Worm (Caenorhabditis elegans) whole organism, young adult: ENCODE data around the gene T13C2.7.

Experiments used
- B0336.3 ChIP-seq: fragments of 200-800 bp; sonication (Bioruptor generic); IDR thresholded peaks from 2 replicates; pipeline ENCODE4 v1.3.6; 2022; ENCODE audit warnings: missing genetic modification characterization, missing compliant biosample characterization
- F23B12.7 ChIP-seq: sonication (generic microtip); optimal IDR thresholded peaks from 2 replicates; lab custom pipeline; 2017; ENCODE audit warnings: missing genetic modification characterization, mild to moderate bottlenecking, missing compliant biosample characterization, antibody characterized with exemption, moderate library complexity; ENCODE audit not compliant: insufficient read depth
- F33H1.4 ChIP-seq: fragments of 200-800 bp; sonication (Bioruptor generic); IDR thresholded peaks from 2 replicates; pipeline ENCODE4 v1.3.6; 2022; ENCODE audit warnings: missing genetic modification reagents, missing genetic modification characterization, missing compliant biosample characterization
- F57A8.1 ChIP-seq: fragments of 200-800 bp; sonication (Bioruptor generic); optimal IDR thresholded peaks from 2 replicates; lab custom pipeline; 2018; ENCODE audit warnings: mild to moderate bottlenecking, missing genetic modification characterization, moderate library complexity, missing compliant biosample characterization
- F57C9.4 ChIP-seq: sonication (generic microtip); optimal IDR thresholded peaks from 2 replicates; lab custom pipeline; 2017; ENCODE audit warnings: mild to moderate bottlenecking, missing genetic modification characterization, missing compliant biosample characterization
- K11D2.4 ChIP-seq: fragments of 200-800 bp; sonication (Bioruptor generic); IDR thresholded peaks from 2 replicates; pipeline ENCODE4 v1.3.6; 2022; ENCODE audit warnings: missing genetic modification reagents, missing genetic modification characterization, missing compliant biosample characterization
- Y53G8AR.9 ChIP-seq: fragments of 200-800 bp; sonication (Bioruptor generic); conservative IDR thresholded peaks from 2 replicates; pipeline ENCODE4 v1.3.6; 2022; ENCODE audit warnings: missing genetic modification reagents, missing genetic modification characterization, missing compliant biosample characterization
- Y56A3A.18 ChIP-seq: fragments of 200-800 bp; sonication (Bioruptor generic); IDR thresholded peaks from 2 replicates; pipeline ENCODE4 v1.3.6; 2022; ENCODE audit warnings: missing genetic modification reagents, missing genetic modification characterization, missing compliant biosample characterization
- akir-1 ChIP-seq: fragments of 200-800 bp; sonication (Bioruptor generic); optimal IDR thresholded peaks from 2 replicates; lab custom pipeline; 2018; ENCODE audit warnings: mild to moderate bottlenecking, missing genetic modification characterization, moderate library complexity, missing compliant biosample characterization
- athp-1 ChIP-seq: sonication (generic microtip); optimal IDR thresholded peaks from 2 replicates; lab custom pipeline; 2017; ENCODE audit warnings: mild to moderate bottlenecking, missing genetic modification characterization, missing compliant biosample characterization
- attf-3 ChIP-seq: fragments of 200-800 bp; sonication (Bioruptor generic); conservative IDR thresholded peaks from 2 replicates; pipeline ENCODE4 v1.3.6; 2022; ENCODE audit warnings: missing genetic modification reagents, missing genetic modification characterization, missing compliant biosample characterization
- bed-2 ChIP-seq: fragments of 200-800 bp; sonication (Bioruptor generic); IDR thresholded peaks from 2 replicates; pipeline ENCODE4 v1.3.6; 2022; ENCODE audit warnings: missing genetic modification reagents, missing genetic modification characterization, missing compliant biosample characterization
- ccch-3 ChIP-seq: fragments of 200-800 bp; sonication (Bioruptor generic); optimal IDR thresholded peaks from 2 replicates; lab custom pipeline; 2018; ENCODE audit warnings: mild to moderate bottlenecking, missing genetic modification characterization, missing compliant biosample characterization
- ceh-100 ChIP-seq: fragments of 200-800 bp; sonication (Bioruptor generic); IDR thresholded peaks from 2 replicates; pipeline ENCODE4 v1.3.6; 2022; ENCODE audit warnings: missing genetic modification reagents, missing genetic modification characterization, missing compliant biosample characterization
- ceh-40 ChIP-seq: fragments of 200-800 bp; sonication (Bioruptor generic); IDR thresholded peaks from 2 replicates; pipeline ENCODE4 v1.3.6; 2022; ENCODE audit warnings: missing genetic modification characterization, missing compliant biosample characterization
- ceh-91 ChIP-seq: fragments of 200-800 bp; sonication (Bioruptor generic); IDR thresholded peaks from 2 replicates; pipeline ENCODE4 v1.3.6; 2022; ENCODE audit warnings: missing genetic modification reagents, missing genetic modification characterization, missing compliant biosample characterization
- chd-7 ChIP-seq: sonication (generic microtip); optimal IDR thresholded peaks from 2 replicates; lab custom pipeline; 2016; ENCODE audit warnings: mild to moderate bottlenecking, missing genetic modification characterization, moderate library complexity, missing compliant biosample characterization
- die-1 ChIP-seq: sonication (generic microtip); optimal IDR thresholded peaks from 2 replicates; lab custom pipeline; 2016; ENCODE audit warnings: missing genotype, mild to moderate bottlenecking, missing genetic modification characterization, missing compliant biosample characterization
- dpff-1 ChIP-seq: sonication (generic microtip); optimal IDR thresholded peaks from 2 replicates; lab custom pipeline; 2017; ENCODE audit warnings: mild to moderate bottlenecking, missing genetic modification characterization, missing compliant biosample characterization
- egl-18 ChIP-seq: fragments of 200-800 bp; sonication (Bioruptor generic); IDR thresholded peaks from 2 replicates; pipeline ENCODE4 v1.3.6; 2022; ENCODE audit warnings: missing genetic modification reagents, missing genetic modification characterization, missing compliant biosample characterization
- ekl-4 ChIP-seq: fragments of 200-800 bp; sonication (Bioruptor generic); IDR thresholded peaks from 2 replicates; pipeline ENCODE4 v1.3.6; 2022; ENCODE audit warnings: missing genetic modification reagents, missing genetic modification characterization, missing compliant biosample characterization
- gei-17 ChIP-seq: fragments of 200-800 bp; sonication (Bioruptor generic); optimal IDR thresholded peaks from 2 replicates; lab custom pipeline; 2018; ENCODE audit warnings: mild to moderate bottlenecking, missing genetic modification characterization, missing compliant biosample characterization
- him-1 ChIP-seq: sonication (generic microtip); optimal IDR thresholded peaks from 2 replicates; lab custom pipeline; 2016; ENCODE audit warnings: missing genotype, missing genetic modification reagents, missing genetic modification characterization, missing compliant biosample characterization
- hlh-26 ChIP-seq: fragments of 200-800 bp; sonication (Bioruptor generic); conservative IDR thresholded peaks from 2 replicates; pipeline ENCODE4 v1.3.6; 2022; ENCODE audit warnings: missing genetic modification reagents, missing genetic modification characterization, missing compliant biosample characterization
- hmg-1.2 ChIP-seq: fragments of 200-800 bp; sonication (Bioruptor generic); IDR thresholded peaks from 2 replicates; pipeline ENCODE4 v1.3.6; 2022; ENCODE audit warnings: missing genetic modification reagents, missing genetic modification characterization, missing compliant biosample characterization
- hmg-20 ChIP-seq: fragments of 200-800 bp; sonication (Bioruptor generic); IDR thresholded peaks from 2 replicates; pipeline ENCODE4 v1.3.6; 2022; ENCODE audit warnings: missing genetic modification reagents, missing genetic modification characterization, missing compliant biosample characterization
- hrde-1 ChIP-seq: sonication (generic microtip); optimal IDR thresholded peaks from 2 replicates; lab custom pipeline; 2016; ENCODE audit warnings: missing genetic modification characterization, mild to moderate bottlenecking, missing compliant biosample characterization, moderate library complexity, missing genotype, missing genetic modification reagents, borderline replicate concordance
- lin-40 ChIP-seq: sonication (generic microtip); optimal IDR thresholded peaks from 2 replicates; lab custom pipeline; 2016; ENCODE audit warnings: missing genetic modification characterization, mild to moderate bottlenecking, missing compliant biosample characterization, missing genotype, missing genetic modification reagents
- lsl-1 ChIP-seq: fragments of 200-800 bp; sonication (Bioruptor generic); optimal IDR thresholded peaks from 2 replicates; lab custom pipeline; 2018; ENCODE audit warnings: mild to moderate bottlenecking, missing genetic modification characterization, moderate library complexity, missing compliant biosample characterization
- lsy-27 ChIP-seq: sonication (generic microtip); optimal IDR thresholded peaks from 2 replicates; lab custom pipeline; 2017; ENCODE audit warnings: missing genetic modification characterization, mild to moderate bottlenecking, missing compliant biosample characterization, antibody characterized with exemption, missing genotype, borderline replicate concordance; ENCODE audit not compliant: insufficient read depth
- madf-10 ChIP-seq: sonication (generic microtip); optimal IDR thresholded peaks from 2 replicates; lab custom pipeline; 2016; ENCODE audit warnings: mild to moderate bottlenecking, missing genetic modification characterization, missing compliant biosample characterization
- madf-3 ChIP-seq: fragments of 200-800 bp; sonication (Bioruptor generic); IDR thresholded peaks from 2 replicates; pipeline ENCODE4 v1.3.6; 2022; ENCODE audit warnings: missing genetic modification reagents, missing genetic modification characterization, missing compliant biosample characterization
- mcd-1 ChIP-seq: fragments of 200-800 bp; sonication (Bioruptor generic); IDR thresholded peaks from 2 replicates; pipeline ENCODE4 v1.3.6; 2022; ENCODE audit warnings: missing genetic modification reagents, missing genetic modification characterization, missing compliant biosample characterization
- mes-4 ChIP-seq: sonication (generic microtip); optimal IDR thresholded peaks from 2 replicates; lab custom pipeline; 2016; ENCODE audit warnings: missing genotype, missing genetic modification characterization, missing compliant biosample characterization
- mxl-1 ChIP-seq: sonication (generic microtip); optimal IDR thresholded peaks from 2 replicates; lab custom pipeline; 2016; ENCODE audit warnings: missing genetic modification characterization, missing compliant biosample characterization
- nfyb-1 ChIP-seq: fragments of 200-800 bp; sonication (Bioruptor generic); IDR thresholded peaks from 2 replicates; pipeline ENCODE4 v1.3.6; 2022; ENCODE audit warnings: missing genetic modification reagents, missing genetic modification characterization, missing compliant biosample characterization
- nhr-120 ChIP-seq: fragments of 200-800 bp; sonication (Bioruptor generic); IDR thresholded peaks from 2 replicates; pipeline ENCODE4 v1.3.6; 2022; ENCODE audit warnings: missing genetic modification characterization, missing compliant biosample characterization
- nhr-27 ChIP-seq: fragments of 200-800 bp; sonication (Bioruptor generic); optimal IDR thresholded peaks from 2 replicates; lab custom pipeline; 2018; ENCODE audit warnings: mild to moderate bottlenecking, missing genetic modification characterization, moderate library complexity, missing compliant biosample characterization
- nhr-80 ChIP-seq: sonication (generic microtip); optimal IDR thresholded peaks from 2 replicates; lab custom pipeline; 2016; ENCODE audit warnings: missing genetic modification characterization, missing compliant biosample characterization
- nhr-90 ChIP-seq: sonication (generic microtip); optimal IDR thresholded peaks from 2 replicates; lab custom pipeline; 2016; ENCODE audit warnings: missing genotype, mild to moderate bottlenecking, missing genetic modification characterization, missing compliant biosample characterization
- repo-1 ChIP-seq: sonication (generic microtip); optimal IDR thresholded peaks from 2 replicates; lab custom pipeline; 2017; ENCODE audit warnings: mild to moderate bottlenecking, missing genetic modification characterization, missing compliant biosample characterization
- sdz-38 ChIP-seq: sonication (generic microtip); optimal IDR thresholded peaks from 2 replicates; lab custom pipeline; 2016; ENCODE audit warnings: missing genotype, missing genetic modification characterization, missing compliant biosample characterization
- sea-2 ChIP-seq: fragments of 200-800 bp; sonication (Bioruptor generic); IDR thresholded peaks from 2 replicates; pipeline ENCODE4 v1.3.6; 2022; ENCODE audit warnings: missing genetic modification characterization, missing compliant biosample characterization
- tbp1 ChIP-seq: fragments of 200-800 bp; sonication (Bioruptor generic); optimal IDR thresholded peaks from 2 replicates; lab custom pipeline; 2018; ENCODE audit warnings: mild to moderate bottlenecking, missing genetic modification characterization, missing compliant biosample characterization
- xnd-1 ChIP-seq: sonication (generic microtip); optimal IDR thresholded peaks from 2 replicates; lab custom pipeline; 2016; ENCODE audit warnings: missing genotype, missing genetic modification reagents, missing genetic modification characterization, missing compliant biosample characterization
- zim-3 ChIP-seq: sonication (generic microtip); optimal IDR thresholded peaks from 2 replicates; lab custom pipeline; 2017; ENCODE audit warnings: mild to moderate bottlenecking, missing genetic modification characterization, moderate library complexity, missing compliant biosample characterization
- ztf-18 ChIP-seq: sonication (generic microtip); optimal IDR thresholded peaks from 2 replicates; lab custom pipeline; 2016; ENCODE audit warnings: missing genotype, mild to moderate bottlenecking, missing genetic modification characterization, missing compliant biosample characterization
- ztf-22 ChIP-seq: fragments of 200-800 bp; sonication (Bioruptor generic); optimal IDR thresholded peaks from 2 replicates; lab custom pipeline; 2018; ENCODE audit warnings: mild to moderate bottlenecking, missing genetic modification characterization, moderate library complexity, missing compliant biosample characterization

Gene T13C2.7

ce11 chrII:6776418-6777034 lies 2.7 kb upstream of the T13C2.7 start, which contains the start of gene ssup-72 (continued):
- TF ChIP-seq die-1 (no peak), hrde-1 (tag; lab: Kevin White, UChicago) (no peak), hmg-20 (no peak), lin-40 (peak; percentile 59), nhr-27 (tag; lab: Kevin White, UChicago) (no peak), athp-1 (tag; lab: Kevin White, UChicago) (peak; percentile 22), F23B12.7 (tag; lab: Kevin White, UChicago) (no peak), F33H1.4 (no peak; the same call in 1 of the 2 replicates), ceh-40 (GFP tag; lab: Robert Waterston, UW) (no peak), mxl-1 (tag; lab: Kevin White, UChicago) (no peak), mcd-1 (GFP tag; lab: Robert Waterston, UW) (peak; percentile 62; the same call in 1 of the 2 replicates), ztf-18 (tag; lab: Kevin White, UChicago) (peak; percentile 92), nfyb-1 (GFP tag; lab: Robert Waterston, UW) (peak; percentile 35; the same call in 1 of the 2 replicates), lsy-27 (tag; lab: Kevin White, UChicago) (no peak), akir-1 (GFP tag; lab: Kevin White, UChicago) (no peak), ztf-22 (GFP tag; lab: Kevin White, UChicago) (no peak), ceh-100 (GFP tag; lab: Robert Waterston, UW) (0 out of 2 replicates have a peak, but pooled peaks have one; percentile 16), madf-10 (tag; lab: Kevin White, UChicago) (no peak), mes-4 (tag; lab: Kevin White, UChicago) (no peak), F57C9.4 (no peak), chd-7 (no peak), K11D2.4 (0 out of 2 replicates have a peak, but pooled peaks have one; percentile 32), madf-3 (GFP tag; lab: Robert Waterston, UW) (0 out of 2 replicates have a peak, but pooled peaks have one; percentile 31), ccch-3 (GFP tag; lab: Kevin White, UChicago) (no peak), nhr-120 (no peak), ceh-91 (GFP tag; lab: Robert Waterston, UW) (peak; percentile 45; the same call in 1 of the 2 replicates), B0336.3 (no peak), nhr-90 (tag; lab: Kevin White, UChicago) (no peak), zim-3 (tag; lab: Kevin White, UChicago) (no peak), F57A8.1 (GFP tag; lab: Kevin White, UChicago) (no peak), hlh-26 (GFP tag; lab: Robert Waterston, UW) (no peak), sdz-38 (tag; lab: Kevin White, UChicago) (no peak), bed-2 (GFP tag; lab: Robert Waterston, UW) (no peak), attf-3 (no peak), Y56A3A.18 (GFP tag; lab: Robert Waterston, UW) (no peak), ekl-4 (GFP tag; lab: Robert Waterston, UW) (no peak), gei-17 (GFP tag; lab: Kevin White, UChicago) (no peak), dpff-1 (no peak), Y53G8AR.9 (GFP tag; lab: Robert Waterston, UW) (no peak), lsl-1 (GFP tag; lab: Kevin White, UChicago) (peak; percentile 60), sea-2 (GFP tag; lab: Robert Waterston, UW) (no peak), nhr-80 (no peak), hmg-1.2 (GFP tag; lab: Robert Waterston, UW) (peak; percentile 24; the same call in 1 of the 2 replicates), egl-18 (GFP tag; lab: Robert Waterston, UW) (no peak), him-1 (tag; lab: Kevin White, UChicago) (peak; percentile 9), tbp1 (GFP tag; lab: Kevin White, UChicago) (peak; percentile 22), repo-1 (no peak), xnd-1 (tag; lab: Kevin White, UChicago) (peak; percentile 41)
